Fruit fly (Drosophila melanogaster) S2 (cell line): Measurements from ENCODE around the gene Cp7Fc.

Experiments used
- CG8478 ChIP-seq: fragments of >200 bp; optimal IDR thresholded peaks from 2 replicates; lab custom pipeline; 2018
- CTCF ChIP-seq, 2 experiments: fragments of >200 bp; optimal IDR thresholded peaks; 2 replicates each; lab custom pipeline; 2018

- TF ChIP-seq CG8478 (lab: Kevin White, UChicago) (no peak), CTCF (optimal IDR thresholded peaks at IDR 0.05; lab: Kevin White, UChicago) (no peak)
Measured at dm6 chrX:8481462-8481861, 4.5 kb downstream of the Cp7Fc start, which contains the start of gene Cp38.
